Worm (Caenorhabditis elegans): ENCODE results near the gene C54D10.10.

- TF ChIP-seq lsy-2 (tag; optimal IDR thresholded peaks at IDR 0.05): no peak
- TF ChIP-seq ceh-83 (GFP tag; optimal IDR thresholded peaks at IDR 0.05): no peak
- TF ChIP-seq elt-1 (tag; optimal IDR thresholded peaks at IDR 0.05; ENCODE audit: borderline replicate concordance, insufficient read depth): no peak
- no peak for TF ChIP-seq ztf-11 (tag; optimal IDR thresholded peaks at IDR 0.05)
These were observed 18.6 kb upstream of the C54D10.10 start, which contains the start of gene F28C1.3 for ce11 chrV:12468363-12468762.
